Worm (Caenorhabditis elegans): ENCODE results near the gene K02H11.4.

ce11 chrV:1536979-1537378, 5.9 kb upstream of the K02H11.4 start, which contains the start of gene K02H11.9:
- TF ChIP-seq snpc-1.3 (tag; optimal IDR thresholded peaks at IDR 0.05; ENCODE audit: insufficient read depth) = no peak
- no peak for TF ChIP-seq unc-62 (GFP tag; optimal IDR thresholded peaks at IDR 0.05)
- TF ChIP-seq tbp1 (GFP tag; optimal IDR thresholded peaks at IDR 0.05) = no peak
- TF ChIP-seq lin-35 (GFP tag; optimal IDR thresholded peaks at IDR 0.05) = no peak
- TF ChIP-seq F49E8.2 (tag; optimal IDR thresholded peaks at IDR 0.05; ENCODE audit: insufficient read depth) = no peak
- TF ChIP-seq C06A6.2 (GFP tag; conservative IDR thresholded peaks at IDR 0.05) = no peak
- no peak for TF ChIP-seq snpc-4 (GFP tag; optimal IDR thresholded peaks at IDR 0.05)
- TF ChIP-seq snpc-4 (tag; optimal IDR thresholded peaks at IDR 0.05) = no peak
- no peak for TF ChIP-seq ama-1 (optimal IDR thresholded peaks at IDR 0.05)
- TF ChIP-seq ama-1 (GFP tag; optimal IDR thresholded peaks at IDR 0.05) = no peak

Measured in whole organism, young adult.